Worm (Caenorhabditis elegans): ENCODE measurements around the gene chd-3.

The chd-3 gene

ce11 chrX:12860711-12861287 lies 8.4 kb upstream of the chd-3 start, which contains the start of gene T14G8.3 (continued):
- TF ChIP-seq tbx-2 (tag; optimal IDR thresholded peaks at IDR 0.05) (peak; percentile 56), pqm-1 (tag; optimal IDR thresholded peaks at IDR 0.05) (no peak), ets-5 (GFP tag; IDR thresholded peaks at IDR 0.05) (no peak), nhr-76 (tag; optimal IDR thresholded peaks at IDR 0.05) (no peak), sup-37 (GFP tag; optimal IDR thresholded peaks at IDR 0.05) (no peak), lin-14 (GFP tag; optimal IDR thresholded peaks at IDR 0.05) (peak; percentile 75), C04F5.9 (tag; optimal IDR thresholded peaks at IDR 0.05) (no peak), nhr-85 (tag) (peak; percentile 81), pag-3 (tag; optimal IDR thresholded peaks at IDR 0.05; ENCODE audit: borderline replicate concordance, insufficient read depth) (no peak)

DNA sequence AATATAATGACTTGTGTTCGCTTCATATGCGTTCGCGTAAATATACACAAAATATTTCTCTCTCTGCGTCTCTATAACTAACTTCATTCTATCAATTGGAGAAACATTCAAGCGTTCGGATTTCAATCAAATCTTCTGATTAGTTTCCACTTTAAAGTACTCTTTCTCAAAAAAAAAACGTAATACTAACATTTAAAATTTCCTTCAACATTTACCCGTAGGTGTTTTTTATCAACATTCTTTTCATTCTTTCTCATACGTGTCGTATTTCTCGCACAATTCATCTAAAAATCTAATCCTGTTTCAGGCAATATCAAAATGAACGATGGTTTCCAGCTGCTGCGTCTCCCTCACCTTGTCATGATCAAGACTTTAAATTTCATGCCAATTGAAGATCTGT lies 5.3 kb upstream of the chd-3 start, which contains the start of gene T14G8.2:
TSS of gene T14G8.2 (plus strand) at position 301 of the 400 bp plus-strand sequence.
- no peak for TF ChIP-seq unc-62 (GFP tag; optimal IDR thresholded peaks at IDR 0.05)
- TF ChIP-seq nhr-85 (tag): no peak
- no peak for TF ChIP-seq fos-1 (tag; optimal IDR thresholded peaks at IDR 0.05)
- TF ChIP-seq sup-37 (GFP tag; optimal IDR thresholded peaks at IDR 0.05): no peak
- TF ChIP-seq nhr-19 (GFP tag; conservative IDR thresholded peaks at IDR 0.05): no peak

DNA sequence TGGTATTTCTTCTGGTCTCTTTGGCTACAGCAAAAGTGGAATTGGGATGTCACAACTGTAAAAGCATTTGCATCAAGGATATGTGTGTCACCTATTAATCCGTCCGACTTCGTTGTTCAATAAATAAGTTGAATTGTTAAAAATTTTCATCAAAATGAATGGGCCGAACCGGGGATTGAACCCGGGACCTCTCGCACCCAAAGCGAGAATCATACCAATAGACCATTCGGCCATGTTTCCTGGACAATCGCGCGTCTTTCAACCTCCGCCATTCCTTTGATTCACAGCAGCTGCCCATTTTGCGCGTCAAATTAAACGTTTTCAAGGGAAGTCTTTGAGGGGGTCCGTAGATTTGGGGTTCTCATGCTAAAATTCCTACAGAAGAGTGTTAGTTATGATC lies 2.3 kb upstream of the chd-3 start:
- TF ChIP-seq efl-1 (optimal IDR thresholded peaks at IDR 0.05) (no peak), efl-1 (GFP tag; optimal IDR thresholded peaks at IDR 0.05 in 1 of 2) (peak in 1 of 2 experiments; percentile 74), xbp-1 (tag; optimal IDR thresholded peaks at IDR 0.05) (no peak)

ce11 chrX:12854135-12854534 lies 1.7 kb upstream of the chd-3 start:
- TF ChIP-seq irx-1 (tag; optimal IDR thresholded peaks at IDR 0.05): no peak
- no peak for TF ChIP-seq efl-1 (optimal IDR thresholded peaks at IDR 0.05)
- peak in 1 of 2 experiments; percentile 82 for TF ChIP-seq efl-1 (GFP tag; optimal IDR thresholded peaks at IDR 0.05 in 1 of 2)
- TF ChIP-seq dsc-1 (tag; optimal IDR thresholded peaks at IDR 0.05): peak; percentile 55
- no peak for TF ChIP-seq mab-9 (GFP tag; IDR thresholded peaks at IDR 0.05)
- peak; percentile 5 for TF ChIP-seq ceh-8 (GFP tag; optimal IDR thresholded peaks at IDR 0.05)
- no peak for TF ChIP-seq lin-13 (GFP tag; optimal IDR thresholded peaks at IDR 0.05)

DNA sequence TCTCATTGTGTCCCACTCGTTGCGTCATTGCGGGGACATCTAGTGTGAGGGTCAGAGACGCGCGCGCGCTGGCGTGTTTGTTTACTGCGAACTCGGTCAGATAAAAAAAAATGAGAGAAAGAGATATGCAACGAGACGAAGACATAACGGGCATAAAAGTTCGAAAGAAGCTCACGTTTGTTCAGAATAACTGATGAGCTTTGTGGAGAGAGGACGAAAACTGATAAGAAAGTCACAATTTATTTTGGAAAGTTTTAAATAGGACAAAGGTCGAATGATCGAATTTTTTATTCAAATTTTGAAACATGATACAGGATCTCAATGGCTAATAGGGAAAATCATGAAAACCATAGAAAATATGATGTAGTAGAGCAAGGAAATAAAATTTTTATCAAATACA lies 678 bp upstream of the chd-3 start:
- TF ChIP-seq nhr-85 (tag): peak; percentile 61
- no peak for TF ChIP-seq jun-1 (tag; optimal IDR thresholded peaks at IDR 0.05)
- peak; percentile 47 for TF ChIP-seq lin-14 (GFP tag; optimal IDR thresholded peaks at IDR 0.05)
- peak; percentile 19 for TF ChIP-seq nhr-71 (tag; optimal IDR thresholded peaks at IDR 0.05)
- TF ChIP-seq ceh-63 (GFP tag; optimal IDR thresholded peaks at IDR 0.05): no peak
- TF ChIP-seq rnt-1 (tag; optimal IDR thresholded peaks at IDR 0.05): peak; percentile 14
- TF ChIP-seq elt-2 (tag; optimal IDR thresholded peaks at IDR 0.05): peak; percentile 49

DNA sequence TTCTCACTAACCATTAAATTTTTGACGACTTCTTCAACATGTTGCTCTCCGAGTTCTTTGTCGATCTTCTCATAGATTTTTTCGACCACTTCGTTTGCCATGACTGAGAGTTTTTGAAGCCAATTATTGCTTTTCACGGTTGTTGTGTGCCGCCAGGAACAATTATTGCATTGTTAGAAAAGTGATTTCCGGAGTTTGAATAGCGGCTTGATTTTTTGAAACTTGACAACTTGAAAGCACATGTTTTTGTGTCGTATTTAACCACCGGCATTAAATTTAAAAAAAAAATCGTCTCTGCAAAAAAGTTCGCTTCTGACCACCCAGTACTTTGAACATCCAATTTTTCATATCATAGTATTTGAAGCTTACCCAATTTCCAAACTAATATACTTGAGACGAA lies 6.4 kb downstream of the chd-3 start, which contains the start of gene C52G5.3:
TSS of gene C52G5.3 (minus strand) at position 101 of the 400 bp plus-strand sequence.
- TF ChIP-seq nhr-28 (tag; optimal IDR thresholded peaks at IDR 0.05): no peak
- TF ChIP-seq efl-1 (optimal IDR thresholded peaks at IDR 0.05): no peak
- peak in 1 of 2 experiments; percentile 38 for TF ChIP-seq efl-1 (GFP tag; optimal IDR thresholded peaks at IDR 0.05 in 1 of 2)
- TF ChIP-seq sptf-1 (tag; optimal IDR thresholded peaks at IDR 0.05): no peak

- TF ChIP-seq nhr-85 (tag) (peak; percentile 78), lin-14 (GFP tag; optimal IDR thresholded peaks at IDR 0.05) (peak; percentile 5), unc-130 (tag; optimal IDR thresholded peaks at IDR 0.05) (no peak), blmp-1 (tag; optimal IDR thresholded peaks at IDR 0.05) (peak; percentile 67)
Observed at ce11 chrX:12844170-12844569, 8.2 kb downstream of the chd-3 start.

All from whole organism, L1 larva.